Fruit fly (Drosophila melanogaster): Measurements from ENCODE around the gene Try29F.

DNA sequence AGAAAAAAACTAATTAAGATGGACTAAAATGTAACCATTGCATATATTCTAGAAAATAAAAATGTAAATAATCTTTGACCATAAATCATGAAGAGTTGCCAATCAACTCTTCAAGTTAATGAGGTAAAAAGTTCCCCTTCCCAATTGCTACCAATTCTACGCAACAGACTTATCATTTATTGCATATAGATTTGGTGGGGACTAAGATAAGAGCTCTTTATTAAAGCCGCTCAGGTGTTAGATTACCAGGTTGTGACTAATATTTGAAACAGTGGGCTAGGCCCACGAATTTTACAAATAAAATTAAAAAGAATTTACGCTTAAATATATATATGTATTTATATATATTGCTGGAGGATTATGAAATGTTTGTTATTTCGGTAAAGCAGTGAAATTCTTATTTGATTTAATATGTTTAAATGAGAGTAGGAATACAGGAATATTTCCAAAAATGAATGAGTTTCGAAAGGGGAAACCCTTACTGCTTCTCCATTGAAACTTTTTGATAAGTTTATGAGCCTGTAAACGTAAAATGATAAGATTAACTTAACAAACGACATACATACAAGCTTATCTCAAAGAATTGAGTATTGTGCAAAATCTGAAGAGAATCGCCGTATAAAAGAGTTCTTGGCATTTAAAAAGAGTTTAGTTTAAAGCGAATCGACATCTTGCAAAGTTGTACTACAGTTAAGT lies 13.4 kb downstream of the Try29F start, which contains the start of gene CG13102:
- TF ChIP-seq net (GFP tag; optimal IDR thresholded peaks at IDR 0.05) (no peak), esn (GFP tag; optimal IDR thresholded peaks at IDR 0.05) (no peak), salr (GFP tag; optimal IDR thresholded peaks at IDR 0.05) (no peak)
